Fruit fly (Drosophila melanogaster): Measurements from ENCODE around the gene CG4592.

CG4592 gene

dm6 chr2L:9966983-9967737, 45.7 kb downstream of the CG4592 start, which contains the start of the genes Dref and RpL13 (continued):
- TF ChIP-seq dmrt11E (tag; optimal IDR thresholded peaks at IDR 0.05) (peak; percentile 70), CG10209 (GFP tag; optimal IDR thresholded peaks at IDR 0.05) (peak; percentile 88), CG4854 (GFP tag; optimal IDR thresholded peaks at IDR 0.05) (peak; percentile 86), NFAT (GFP tag; IDR thresholded peaks at IDR 0.05) (peak; percentile 82), prd (optimal IDR thresholded peaks at IDR 0.05) (no peak), prd (GFP tag; IDR thresholded peaks at IDR 0.05) (peak; percentile 60), mirr (GFP tag; optimal IDR thresholded peaks at IDR 0.05) (peak; percentile 98), CG16815 (GFP tag; optimal IDR thresholded peaks at IDR 0.05) (peak; percentile 31), CG12104 (GFP tag; optimal IDR thresholded peaks at IDR 0.05) (peak; percentile 78), danr (GFP tag; IDR thresholded peaks at IDR 0.05) (no peak), usp (GFP tag; optimal IDR thresholded peaks at IDR 0.05) (no peak), CG8924 (tag; optimal IDR thresholded peaks at IDR 0.05) (peak; percentile 85), p53 (GFP tag; optimal IDR thresholded peaks at IDR 0.05) (peak; percentile 73), insv (GFP tag; optimal IDR thresholded peaks at IDR 0.05) (peak in 1 of 2 experiments; percentile 79), Xbp1 (GFP tag; optimal IDR thresholded peaks at IDR 0.05) (peak; percentile 77), CG13287 (GFP tag; IDR thresholded peaks at IDR 0.05; ENCODE audit: partially characterized antibody) (peak; percentile 85), CG11560 (tag; IDR thresholded peaks at IDR 0.05) (0 out of 3 replicates have a peak, but pooled peaks have one; percentile 11), CG4707 (GFP tag; optimal IDR thresholded peaks at IDR 0.05) (peak; percentile 94), CG3407 (GFP tag; optimal IDR thresholded peaks at IDR 0.05) (peak; percentile 88), z (GFP tag; IDR thresholded peaks at IDR 0.05) (peak; percentile 51; the same call in 1 of the 3 replicates), CG17568 (GFP tag; optimal IDR thresholded peaks at IDR 0.05) (no peak), CG11456 (GFP tag; IDR thresholded peaks at IDR 0.05) (peak; percentile 87), CG18599 (GFP tag; optimal IDR thresholded peaks at IDR 0.05) (peak; percentile 92), corto (GFP tag; optimal IDR thresholded peaks at IDR 0.05) (peak; percentile 77), vnd (GFP tag; IDR thresholded peaks at IDR 0.05; ENCODE audit: partially characterized antibody) (peak; percentile 81), Nf-YB (GFP tag; optimal IDR thresholded peaks at IDR 0.05) (peak; percentile 74), CG3847 (GFP tag; IDR thresholded peaks at IDR 0.05) (peak; percentile 80), fd64A (GFP tag; optimal IDR thresholded peaks at IDR 0.05) (peak; percentile 94), H15 (GFP tag; IDR thresholded peaks at IDR 0.05) (peak; percentile 64; the same call in 2 of the 3 replicates), CG1024 (GFP tag; IDR thresholded peaks at IDR 0.05) (peak; percentile 69), Six4 (GFP tag; optimal IDR thresholded peaks at IDR 0.05) (peak; percentile 62), Side (GFP tag; optimal IDR thresholded peaks at IDR 0.05) (peak; percentile 93), unc-4 (GFP tag; IDR thresholded peaks at IDR 0.05; ENCODE audit: partially characterized antibody) (peak; percentile 73), D19A (tag; optimal IDR thresholded peaks at IDR 0.05) (peak; percentile 62), jumu (GFP tag; optimal IDR thresholded peaks at IDR 0.05) (peak; percentile 82), D (optimal IDR thresholded peaks at IDR 0.05) (no peak), D (GFP tag; optimal IDR thresholded peaks at IDR 0.05) (peak; percentile 86), Fer3 (tag; optimal IDR thresholded peaks at IDR 0.05) (peak; percentile 89), bcd (GFP tag; optimal IDR thresholded peaks at IDR 0.05) (peak; percentile 91), CG2199 (GFP tag; IDR thresholded peaks at IDR 0.05) (no peak), yki (optimal IDR thresholded peaks at IDR 0.05) (no peak), CG13296 (GFP tag; optimal IDR thresholded peaks at IDR 0.05) (peak; percentile 97), CG6654 (GFP tag; optimal IDR thresholded peaks at IDR 0.05) (peak; percentile 64), CrebB (tag; optimal IDR thresholded peaks at IDR 0.05) (peak; percentile 92), CG12236 (GFP tag; optimal IDR thresholded peaks at IDR 0.05) (peak; percentile 86), trh (GFP tag; optimal IDR thresholded peaks at IDR 0.05) (peak; percentile 64), CG7372 (GFP tag; IDR thresholded peaks at IDR 0.05) (peak; percentile 60), ftz-f1 (GFP tag; optimal IDR thresholded peaks at IDR 0.05) (peak; percentile 54), CG13123 (GFP tag; optimal IDR thresholded peaks at IDR 0.05) (peak; percentile 97), btn (GFP tag; optimal IDR thresholded peaks at IDR 0.05) (peak; percentile 73)
